Worm (Caenorhabditis elegans) whole organism, L3 larva: ENCODE measurements around the gene cdh-3.

Experiments
- ceh-16 ChIP-seq: sonication (generic microtip); optimal IDR thresholded peaks from 2 replicates; lab custom pipeline; 2017; ENCODE audit warnings: missing biosample characterization, missing genetic modification characterization
- fkh-2 ChIP-seq: fragments of 150-350 bp; optimal IDR thresholded peaks from 2 replicates; lab custom pipeline; 2014; ENCODE audit warnings: missing biosample characterization, missing genetic modification reagents, missing genetic modification characterization
- fos-1 ChIP-seq: fragments of 150-350 bp; optimal IDR thresholded peaks from 2 replicates; lab custom pipeline; 2014; ENCODE audit warnings: missing biosample characterization, missing genetic modification characterization
- lin-15B ChIP-seq: fragments of 150-350 bp; optimal IDR thresholded peaks from 2 replicates; lab custom pipeline; 2014; ENCODE audit warnings: missing biosample characterization, missing genetic modification characterization
- mdl-1 ChIP-seq: fragments of 150-350 bp; optimal IDR thresholded peaks from 2 replicates; lab custom pipeline; 2014; ENCODE audit warnings: missing biosample characterization, missing genetic modification characterization
- nhr-237 ChIP-seq: fragments of 150-350 bp; optimal IDR thresholded peaks from 2 replicates; lab custom pipeline; 2014; ENCODE audit warnings: missing biosample characterization, missing genetic modification characterization
- nhr-28 ChIP-seq: fragments of 150-350 bp; optimal IDR thresholded peaks from 2 replicates; lab custom pipeline; 2014; ENCODE audit warnings: missing biosample characterization, missing genetic modification characterization
- zag-1 ChIP-seq: fragments of 150-350 bp; optimal IDR thresholded peaks from 2 replicates; lab custom pipeline; 2014; ENCODE audit warnings: missing biosample characterization, missing genetic modification characterization

- TF ChIP-seq nhr-237 (tag; lab: Kevin White, UChicago) = no peak
- TF ChIP-seq nhr-28 = no peak
- no peak for TF ChIP-seq fos-1
- no peak for TF ChIP-seq zag-1 (tag; lab: Kevin White, UChicago)
- no peak for TF ChIP-seq mdl-1 (tag; lab: Kevin White, UChicago)
- TF ChIP-seq lin-15B (tag; lab: Kevin White, UChicago) = no peak
- no peak for TF ChIP-seq ceh-16 (tag; lab: Kevin White, UChicago)
- TF ChIP-seq fkh-2 (tag; lab: Kevin White, UChicago) = no peak
Measured at ce11 chrIII:7743183-7743582, 11.1 kb downstream of the cdh-3 start.
